Worm (Caenorhabditis elegans): ENCODE data around the gene his-59.

his-59 gene

ce11 chrIV:7491464-7491863 lies 3.4 kb downstream of the his-59 start, which contains the start of gene F55G1.1:
TSS of gene F55G1.1 (plus strand) at chrIV:7491764.
- no peak for TF ChIP-seq drap-1 (GFP tag; optimal IDR thresholded peaks at IDR 0.05)
- TF ChIP-seq blmp-1 (tag; optimal IDR thresholded peaks at IDR 0.05) = no peak
- TF ChIP-seq M03D4.4 (tag; optimal IDR thresholded peaks at IDR 0.05) = no peak
- no peak for TF ChIP-seq ces-1 (GFP tag; optimal IDR thresholded peaks at IDR 0.05)
- TF ChIP-seq tbx-8 (GFP tag; optimal IDR thresholded peaks at IDR 0.05) = no peak
- TF ChIP-seq elt-1 (tag; optimal IDR thresholded peaks at IDR 0.05; ENCODE audit: borderline replicate concordance, insufficient read depth) = no peak
- TF ChIP-seq pha-4 (tag; optimal IDR thresholded peaks at IDR 0.05) = no peak
- TF ChIP-seq sem-2 (GFP tag; optimal IDR thresholded peaks at IDR 0.05) = no peak

ce11 chrIV:7497205-7497604 lies 9.2 kb downstream of the his-59 start:
- TF ChIP-seq ceh-39 (tag; optimal IDR thresholded peaks at IDR 0.05) = no peak

ce11 chrIV:7497750-7498149 lies 9.7 kb downstream of the his-59 start, which contains the start of gene egas-4:
TSS of gene egas-4 (minus strand) at chrIV:7497850.
- TF ChIP-seq ceh-83 (GFP tag; optimal IDR thresholded peaks at IDR 0.05) (no peak), unc-62 (GFP tag; optimal IDR thresholded peaks at IDR 0.05) (no peak), ces-1 (GFP tag; optimal IDR thresholded peaks at IDR 0.05) (no peak), cnd-1 (tag; optimal IDR thresholded peaks at IDR 0.05) (no peak), ceh-39 (tag; optimal IDR thresholded peaks at IDR 0.05) (no peak), M03D4.4 (tag; optimal IDR thresholded peaks at IDR 0.05) (no peak), sem-2 (GFP tag; optimal IDR thresholded peaks at IDR 0.05) (no peak), lin-13 (tag; optimal IDR thresholded peaks at IDR 0.05) (no peak), pha-4 (tag; optimal IDR thresholded peaks at IDR 0.05) (no peak), ztf-11 (tag; optimal IDR thresholded peaks at IDR 0.05) (no peak), unc-120 (tag; optimal IDR thresholded peaks at IDR 0.05; ENCODE audit: poor library complexity, severe bottlenecking) (no peak), drap-1 (GFP tag; optimal IDR thresholded peaks at IDR 0.05) (no peak), tbx-8 (GFP tag; optimal IDR thresholded peaks at IDR 0.05) (no peak), mls-2 (tag; optimal IDR thresholded peaks at IDR 0.05) (no peak), snpc-4 (tag; optimal IDR thresholded peaks at IDR 0.05) (no peak), nhr-28 (tag; optimal IDR thresholded peaks at IDR 0.05) (no peak), ceh-43 (GFP tag; optimal IDR thresholded peaks at IDR 0.05) (no peak), elt-1 (tag; optimal IDR thresholded peaks at IDR 0.05; ENCODE audit: borderline replicate concordance, insufficient read depth) (no peak)

ce11 chrIV:7499302-7499701 lies 11.3 kb downstream of the his-59 start:
- TF ChIP-seq flh-1 (GFP tag; optimal IDR thresholded peaks at IDR 0.05) (no peak), zip-8 (tag; optimal IDR thresholded peaks at IDR 0.05) (no peak), nhr-2 (tag; optimal IDR thresholded peaks at IDR 0.05) (no peak), hlh-1 (tag; optimal IDR thresholded peaks at IDR 0.05) (no peak), ceh-39 (tag; optimal IDR thresholded peaks at IDR 0.05) (no peak), elt-1 (tag; optimal IDR thresholded peaks at IDR 0.05; ENCODE audit: borderline replicate concordance, insufficient read depth) (no peak), ceh-83 (GFP tag; optimal IDR thresholded peaks at IDR 0.05) (no peak), cnd-1 (tag; optimal IDR thresholded peaks at IDR 0.05) (no peak), sptf-1 (tag; optimal IDR thresholded peaks at IDR 0.05) (no peak), ceh-43 (GFP tag; optimal IDR thresholded peaks at IDR 0.05) (no peak), bed-3 (GFP tag; optimal IDR thresholded peaks at IDR 0.05) (no peak), snpc-4 (tag; optimal IDR thresholded peaks at IDR 0.05) (no peak), mep-1 (tag; optimal IDR thresholded peaks at IDR 0.05) (no peak), ces-1 (GFP tag; optimal IDR thresholded peaks at IDR 0.05) (no peak), tbx-8 (GFP tag; optimal IDR thresholded peaks at IDR 0.05) (no peak)

ce11 chrIV:7500924-7501323 lies 12.9 kb downstream of the his-59 start:
- TF ChIP-seq mls-2 (tag; optimal IDR thresholded peaks at IDR 0.05) = no peak
- TF ChIP-seq sptf-1 (tag; optimal IDR thresholded peaks at IDR 0.05) = no peak
- no peak for TF ChIP-seq nhr-12 (tag; optimal IDR thresholded peaks at IDR 0.05)
- no peak for TF ChIP-seq ces-1 (GFP tag; optimal IDR thresholded peaks at IDR 0.05)
- no peak for TF ChIP-seq drap-1 (GFP tag; optimal IDR thresholded peaks at IDR 0.05)
- TF ChIP-seq sem-2 (GFP tag; optimal IDR thresholded peaks at IDR 0.05) = no peak
- TF ChIP-seq nhr-76 (tag; optimal IDR thresholded peaks at IDR 0.05) = no peak
- TF ChIP-seq unc-62 (GFP tag; optimal IDR thresholded peaks at IDR 0.05) = no peak
- no peak for TF ChIP-seq lin-32 (GFP tag; optimal IDR thresholded peaks at IDR 0.05)
- no peak for TF ChIP-seq mab-5 (tag; optimal IDR thresholded peaks at IDR 0.05)
- TF ChIP-seq blmp-1 (tag; optimal IDR thresholded peaks at IDR 0.05) = no peak
- no peak for TF ChIP-seq ceh-83 (GFP tag; optimal IDR thresholded peaks at IDR 0.05)
- TF ChIP-seq pha-4 (tag; optimal IDR thresholded peaks at IDR 0.05) = no peak
- TF ChIP-seq mep-1 (tag; optimal IDR thresholded peaks at IDR 0.05) = no peak

Measured in whole organism, mixed stage, embryonic.